Worm (Caenorhabditis elegans) whole organism, L1 larva: ENCODE data around the gene gur-5.

Experiments used
- fkh-10 ChIP-seq: sonication (generic microtip); optimal IDR thresholded peaks from 2 replicates; lab custom pipeline; 2017; ENCODE audit warnings: missing biosample characterization, missing genetic modification reagents, missing genetic modification characterization
- hlh-17 ChIP-seq: fragments of 200-800 bp; sonication (Bioruptor generic); optimal IDR thresholded peaks from 2 replicates; lab custom pipeline; 2018; ENCODE audit warnings: missing genetic modification characterization, mild to moderate bottlenecking, missing compliant biosample characterization, moderate library complexity, borderline replicate concordance
- lin-35 ChIP-seq, 2 experiments: fragments of 150-350 bp; optimal IDR thresholded peaks; 2 replicates each; lab custom pipeline; 2014; ENCODE audit warnings: missing biosample characterization in 2 of 2, missing genetic modification characterization in 2 of 2, missing genetic modification reagents in 2 of 2
- nhr-11 ChIP-seq: fragments of 150-350 bp; optimal IDR thresholded peaks from 2 replicates; lab custom pipeline; 2014; ENCODE audit warnings: missing biosample characterization, missing genetic modification characterization
- nhr-237 ChIP-seq: fragments of 150-350 bp; optimal IDR thresholded peaks from 2 replicates; lab custom pipeline; 2014; ENCODE audit warnings: missing biosample characterization, missing genetic modification characterization
- snpc-4 ChIP-seq: fragments of 150-350 bp; optimal IDR thresholded peaks from 2 replicates; lab custom pipeline; 2014; ENCODE audit warnings: missing biosample characterization, missing genetic modification characterization

DNA sequence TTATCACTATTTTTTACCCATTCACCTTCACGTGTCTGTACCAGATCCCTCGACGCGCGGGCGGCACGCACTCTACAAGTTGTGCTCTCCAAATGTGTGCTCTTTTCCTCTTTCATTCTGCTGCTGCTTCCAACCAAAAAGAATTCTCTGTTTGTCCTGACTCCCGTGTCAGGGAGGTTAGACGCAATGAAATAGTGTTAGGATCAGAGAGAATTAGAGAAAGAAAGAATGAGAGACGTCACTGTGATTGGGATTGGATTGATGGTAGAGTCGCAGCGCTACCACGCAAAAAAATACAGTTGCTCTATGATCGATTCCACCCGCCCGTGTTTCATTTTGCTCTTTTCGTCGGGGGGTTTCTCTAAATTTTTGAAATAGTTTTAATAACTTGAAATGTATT lies 5.9 kb downstream of the gur-5 start:
- TF ChIP-seq snpc-4 = no peak
- no peak for TF ChIP-seq nhr-237 (tag; lab: Kevin White, UChicago)
- TF ChIP-seq lin-35 (GFP tag; optimal IDR thresholded peaks at IDR 0.05; lab: Kevin White, UChicago) = no peak
- no peak for TF ChIP-seq fkh-10 (GFP tag; lab: Kevin White, UChicago)
- no peak for TF ChIP-seq hlh-17
- TF ChIP-seq nhr-11 = no peak
